Worm (Caenorhabditis elegans) whole organism, midembryonic: ENCODE measurements around the gene ttr-2.

Source experiments
- T22C8.4 ChIP-seq: fragments of 200-800 bp; sonication (Bioruptor generic); IDR thresholded peaks from 2 replicates; pipeline ENCODE4 v1.3.6; 2022; ENCODE audit warnings: missing genetic modification characterization, missing compliant biosample characterization
- cog-1 ChIP-seq: sonication (generic microtip); optimal IDR thresholded peaks from 2 replicates; lab custom pipeline; 2016; ENCODE audit warnings: missing genetic modification characterization, missing compliant biosample characterization
- flt-1 ChIP-seq: fragments of 200-800 bp; sonication (Bioruptor generic); IDR thresholded peaks from 2 replicates; pipeline ENCODE4 v1.3.6; 2022; ENCODE audit warnings: missing genetic modification characterization, missing compliant biosample characterization
- klf-2 ChIP-seq: fragments of 200-800 bp; sonication (Bioruptor generic); conservative IDR thresholded peaks from 2 replicates; pipeline ENCODE4 v1.3.6; 2022; ENCODE audit warnings: missing genetic modification reagents, missing genetic modification characterization, missing compliant biosample characterization
- med-1 ChIP-seq: sonication (generic microtip); optimal IDR thresholded peaks from 2 replicates; lab custom pipeline; 2017; ENCODE audit warnings: missing genetic modification characterization, mild to moderate bottlenecking, missing compliant biosample characterization, antibody characterized with exemption, missing genetic modification reagents; ENCODE audit not compliant: insufficient read depth
- ref-1 ChIP-seq: fragments of 200-800 bp; sonication (Bioruptor generic); conservative IDR thresholded peaks from 2 replicates; pipeline ENCODE4 v1.3.6; 2022; ENCODE audit warnings: missing genetic modification reagents, missing genetic modification characterization, missing compliant biosample characterization
- tab-1 ChIP-seq: fragments of 200-800 bp; sonication (Bioruptor generic); IDR thresholded peaks from 2 replicates; pipeline ENCODE4 v1.3.6; 2022; ENCODE audit warnings: missing genetic modification characterization, missing compliant biosample characterization
- ztf-23 ChIP-seq: fragments of 200-800 bp; sonication (Bioruptor generic); IDR thresholded peaks from 2 replicates; pipeline ENCODE4 v1.3.6; 2022; ENCODE audit warnings: missing genetic modification reagents, missing genetic modification characterization, missing compliant biosample characterization
- ztf-29 ChIP-seq: fragments of 200-800 bp; sonication (Bioruptor generic); IDR thresholded peaks from 2 replicates; pipeline ENCODE4 v1.3.6; 2022; ENCODE audit warnings: missing genetic modification reagents, missing genetic modification characterization, missing compliant biosample characterization

Gene ttr-2

ce11 chrIII:9908769-9909168 is 18.8 kb upstream of the ttr-2 start:
- TF ChIP-seq T22C8.4 = no peak
- no peak for TF ChIP-seq ztf-29 (GFP tag; lab: Robert Waterston, UW)
- no peak for TF ChIP-seq cog-1 (tag; lab: Kevin White, UChicago)
- no peak for TF ChIP-seq klf-2
- no peak for TF ChIP-seq med-1 (GFP tag; lab: Kevin White, UChicago)
- no peak for TF ChIP-seq tab-1
- TF ChIP-seq ztf-23 (GFP tag; lab: Robert Waterston, UW) = no peak
- no peak for TF ChIP-seq ref-1 (GFP tag; lab: Robert Waterston, UW)
- TF ChIP-seq flt-1 (GFP tag; lab: Robert Waterston, UW) = no peak

ce11 chrIII:9910608-9911479 is 16.7 kb upstream of the ttr-2 start, which contains the start of the genes cyld-1 and F40F12.9:
cyld-1 (minus strand) TSS chrIII:9910658.
F40F12.9 (plus strand) TSS chrIII:9911328.
- no peak for TF ChIP-seq tab-1
- no peak for TF ChIP-seq flt-1 (GFP tag; lab: Robert Waterston, UW)
- no peak for TF ChIP-seq ztf-29 (GFP tag; lab: Robert Waterston, UW)
- TF ChIP-seq T22C8.4 = no peak
- no peak for TF ChIP-seq ref-1 (GFP tag; lab: Robert Waterston, UW)
- TF ChIP-seq klf-2 = no peak
- no peak for TF ChIP-seq cog-1 (tag; lab: Kevin White, UChicago)
- TF ChIP-seq ztf-23 (GFP tag; lab: Robert Waterston, UW) = no peak
- TF ChIP-seq med-1 (GFP tag; lab: Kevin White, UChicago) = no peak

ce11 chrIII:9912501-9912900 is 15.1 kb upstream of the ttr-2 start:
- TF ChIP-seq ztf-23 (GFP tag; lab: Robert Waterston, UW) = no peak
- TF ChIP-seq tab-1 = no peak
- no peak for TF ChIP-seq T22C8.4
- no peak for TF ChIP-seq med-1 (GFP tag; lab: Kevin White, UChicago)
- TF ChIP-seq ztf-29 (GFP tag; lab: Robert Waterston, UW) = no peak
- no peak for TF ChIP-seq cog-1 (tag; lab: Kevin White, UChicago)
- TF ChIP-seq flt-1 (GFP tag; lab: Robert Waterston, UW) = no peak
- TF ChIP-seq ref-1 (GFP tag; lab: Robert Waterston, UW) = no peak

ce11 chrIII:9912998-9913397 is 14.6 kb upstream of the ttr-2 start:
- TF ChIP-seq klf-2 (no peak), ztf-23 (GFP tag; lab: Robert Waterston, UW) (0 out of 2 replicates have a peak, but pooled peaks have one; percentile 9)

ce11 chrIII:9913722-9914121 is 13.8 kb upstream of the ttr-2 start, which contains the start of gene cbp-3:
cbp-3 (plus strand) TSS chrIII:9913993.
- TF ChIP-seq cog-1 (tag; lab: Kevin White, UChicago) = no peak
- no peak for TF ChIP-seq med-1 (GFP tag; lab: Kevin White, UChicago)
- TF ChIP-seq ztf-23 (GFP tag; lab: Robert Waterston, UW) = no peak
- no peak for TF ChIP-seq flt-1 (GFP tag; lab: Robert Waterston, UW)
- TF ChIP-seq klf-2 = no peak
- TF ChIP-seq T22C8.4 = no peak
- TF ChIP-seq tab-1 = no peak
- TF ChIP-seq ztf-29 (GFP tag; lab: Robert Waterston, UW) = no peak
- no peak for TF ChIP-seq ref-1 (GFP tag; lab: Robert Waterston, UW)

ce11 chrIII:9920764-9921163 is 6.8 kb upstream of the ttr-2 start, which contains the start of gene F40F12.3:
F40F12.3 (minus strand) TSS chrIII:9920864.
- TF ChIP-seq ztf-23 (GFP tag; lab: Robert Waterston, UW) = no peak

- TF ChIP-seq klf-2 = no peak
- TF ChIP-seq ref-1 (GFP tag; lab: Robert Waterston, UW) = no peak
- TF ChIP-seq ztf-23 (GFP tag; lab: Robert Waterston, UW) = no peak
- no peak for TF ChIP-seq tab-1
- no peak for TF ChIP-seq T22C8.4
- no peak for TF ChIP-seq cog-1 (tag; lab: Kevin White, UChicago)
- TF ChIP-seq ztf-29 (GFP tag; lab: Robert Waterston, UW) = no peak
- no peak for TF ChIP-seq med-1 (GFP tag; lab: Kevin White, UChicago)
- no peak for TF ChIP-seq flt-1 (GFP tag; lab: Robert Waterston, UW)
Measured at ce11 chrIII:9922310-9922709, 5.3 kb upstream of the ttr-2 start.

- TF ChIP-seq tab-1 = no peak
Measured at ce11 chrIII:9922874-9923273, 4.7 kb upstream of the ttr-2 start, which contains the start of gene cbp-2. cbp-2 (plus strand) TSS chrIII:9923174.

- TF ChIP-seq klf-2 (no peak), cog-1 (tag; lab: Kevin White, UChicago) (no peak), tab-1 (no peak), ztf-23 (GFP tag; lab: Robert Waterston, UW) (no peak), ref-1 (GFP tag; lab: Robert Waterston, UW) (no peak), med-1 (GFP tag; lab: Kevin White, UChicago) (no peak), T22C8.4 (no peak), flt-1 (GFP tag; lab: Robert Waterston, UW) (no peak), ztf-29 (GFP tag; lab: Robert Waterston, UW) (no peak)
Measured at ce11 chrIII:9926650-9927049, 919 bp upstream of the ttr-2 start, which contains the start of gene ttr-3. ttr-3 (minus strand) TSS chrIII:9926750.

ce11 chrIII:9928777-9929176 is 1.2 kb downstream of the ttr-2 start, which contains the start of gene ttr-1:
ttr-1 (plus strand) TSS chrIII:9929077.
- no peak for TF ChIP-seq cog-1 (tag; lab: Kevin White, UChicago)
- no peak for TF ChIP-seq T22C8.4
